Worm (Caenorhabditis elegans): Measurements from ENCODE around the gene glit-1.

The glit-1 gene

ce11 chrX:4727388-4727787 lies 15.3 kb downstream of the glit-1 start, which contains the start of gene acc-3:
Gene acc-3 (minus strand): TSS chrX:4727488.
- TF ChIP-seq zip-11 (GFP tag; IDR thresholded peaks at IDR 0.05) = no peak
- TF ChIP-seq nhr-41 (GFP tag; IDR thresholded peaks at IDR 0.05) = no peak
- no peak for TF ChIP-seq skn-1 (tag; optimal IDR thresholded peaks at IDR 0.05)
- TF ChIP-seq F49E8.2 (tag; optimal IDR thresholded peaks at IDR 0.05; ENCODE audit: borderline replicate concordance) = no peak
- no peak for TF ChIP-seq ceh-62 (tag; optimal IDR thresholded peaks at IDR 0.05)
- no peak for TF ChIP-seq fos-1 (tag; optimal IDR thresholded peaks at IDR 0.05)
- TF ChIP-seq ceh-28 (tag; optimal IDR thresholded peaks at IDR 0.05) = no peak
- TF ChIP-seq snpc-4 (tag; optimal IDR thresholded peaks at IDR 0.05) = no peak
- no peak for TF ChIP-seq dmd-9 (GFP tag; IDR thresholded peaks at IDR 0.05)

- no peak for TF ChIP-seq aha-1 (tag)
- no peak for TF ChIP-seq nhr-10 (tag; optimal IDR thresholded peaks at IDR 0.05)
- no peak for TF ChIP-seq nhr-6 (tag; optimal IDR thresholded peaks at IDR 0.05)
- no peak for TF ChIP-seq daf-16 (GFP tag; optimal IDR thresholded peaks at IDR 0.05)
- no peak for TF ChIP-seq daf-16 (tag; optimal IDR thresholded peaks at IDR 0.05)
- no peak for TF ChIP-seq ZK337.2 (GFP tag; IDR thresholded peaks at IDR 0.05)
- TF ChIP-seq mxl-3 (GFP tag; optimal IDR thresholded peaks at IDR 0.05) = no peak
- no peak for TF ChIP-seq ztf-11 (tag; optimal IDR thresholded peaks at IDR 0.05)
- TF ChIP-seq unc-130 (GFP tag; optimal IDR thresholded peaks at IDR 0.05) = no peak
- TF ChIP-seq jun-1 (tag; optimal IDR thresholded peaks at IDR 0.05) = no peak
- no peak for TF ChIP-seq tra-1 (GFP tag; IDR thresholded peaks at IDR 0.05)
- no peak for TF ChIP-seq hif-1 (tag; optimal IDR thresholded peaks at IDR 0.05)
- TF ChIP-seq nhr-25 (tag; optimal IDR thresholded peaks at IDR 0.05; ENCODE audit: borderline replicate concordance, insufficient read depth) = no peak
- no peak for TF ChIP-seq nhr-76 (tag; optimal IDR thresholded peaks at IDR 0.05)
- TF ChIP-seq set-16 (GFP tag; IDR thresholded peaks at IDR 0.05) = no peak
- TF ChIP-seq snpc-1.2 (GFP tag; IDR thresholded peaks at IDR 0.05) = no peak
- TF ChIP-seq nhr-237 (tag; optimal IDR thresholded peaks at IDR 0.05) = no peak
- no peak for TF ChIP-seq nhr-111 (GFP tag; optimal IDR thresholded peaks at IDR 0.05)
Observed at ce11 chrX:4732752-4733151, 20.7 kb downstream of the glit-1 start, which contains the start of gene aman-1. Gene aman-1 (plus strand): TSS chrX:4733095.

- TF ChIP-seq nhr-102 (tag; optimal IDR thresholded peaks at IDR 0.05) = no peak
- TF ChIP-seq hlh-30 (tag; optimal IDR thresholded peaks at IDR 0.05; ENCODE audit: insufficient read depth) = peak; percentile 20
- TF ChIP-seq unc-62 (GFP tag; optimal IDR thresholded peaks at IDR 0.05 in 1 of 2) = peak in 1 of 2 experiments; percentile 31
- no peak for TF ChIP-seq unc-62 (tag; optimal IDR thresholded peaks at IDR 0.05)
- no peak for TF ChIP-seq Y75B8A.6 (GFP tag; IDR thresholded peaks at IDR 0.05)
- TF ChIP-seq pqm-1 (tag; optimal IDR thresholded peaks at IDR 0.05) = no peak
- no peak for TF ChIP-seq Y105C5A.15 (GFP tag; IDR thresholded peaks at IDR 0.05)
- peak; percentile 67; the same call in 1 of the 2 replicates for TF ChIP-seq ceh-20 (GFP tag; IDR thresholded peaks at IDR 0.05)
- TF ChIP-seq F10B5.3 (tag; optimal IDR thresholded peaks at IDR 0.05) = no peak
- no peak for TF ChIP-seq aly-2 (tag; optimal IDR thresholded peaks at IDR 0.05)
- peak; percentile 47 for TF ChIP-seq lin-39 (tag; optimal IDR thresholded peaks at IDR 0.05)
- no peak for TF ChIP-seq jun-1 (tag; optimal IDR thresholded peaks at IDR 0.05)
Observed at ce11 chrX:4740630-4741029, 28.6 kb downstream of the glit-1 start.

DNA sequence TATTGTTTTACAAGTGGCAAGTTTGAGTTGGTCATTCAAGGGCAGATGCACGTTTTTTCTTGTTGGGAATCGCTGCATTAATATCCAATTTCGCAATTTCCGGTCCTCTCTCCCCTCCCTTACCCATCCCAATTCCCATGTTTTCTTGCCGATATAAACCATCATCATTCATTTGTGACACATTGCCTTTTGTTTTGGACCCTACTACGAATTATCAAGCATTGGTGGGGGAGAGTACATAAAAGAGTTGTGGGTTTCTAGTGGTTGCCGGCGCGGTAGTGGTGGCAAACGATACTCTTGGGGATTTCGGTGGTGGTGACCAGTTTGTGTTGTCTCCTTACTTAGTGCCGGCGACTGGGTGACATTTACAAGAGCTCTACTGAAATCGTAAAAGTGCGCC lies 30.2 kb downstream of the glit-1 start:
- no peak for TF ChIP-seq set-16 (GFP tag; IDR thresholded peaks at IDR 0.05)
- TF ChIP-seq unc-62 (GFP tag; optimal IDR thresholded peaks at IDR 0.05 in 1 of 2) = peak in 1 of 2 experiments; percentile 78
- no peak for TF ChIP-seq unc-62 (tag; optimal IDR thresholded peaks at IDR 0.05)

Data from whole organism, L4 larva.